Worm (Caenorhabditis elegans) whole organism, late embryonic: ENCODE results near the gene srxa-10.

Experiments
- C08G9.2 ChIP-seq: sonication (generic microtip); optimal IDR thresholded peaks from 2 replicates; lab custom pipeline; 2016; ENCODE audit warnings: mild to moderate bottlenecking, missing genetic modification characterization, moderate library complexity, missing compliant biosample characterization
- C38D4.7 ChIP-seq: fragments of 200-800 bp; sonication (Bioruptor generic); optimal IDR thresholded peaks from 2 replicates; lab custom pipeline; 2018; ENCODE audit warnings: mild to moderate bottlenecking, missing genetic modification characterization, moderate library complexity, missing compliant biosample characterization
- F13H6.1 ChIP-seq: sonication (generic microtip); optimal IDR thresholded peaks from 2 replicates; lab custom pipeline; 2016; ENCODE audit warnings: missing genetic modification characterization, missing compliant biosample characterization
- K02D7.2 ChIP-seq: sonication (generic microtip); optimal IDR thresholded peaks from 2 replicates; lab custom pipeline; 2017; ENCODE audit warnings: mild to moderate bottlenecking, missing genetic modification characterization, missing compliant biosample characterization
- T23F11.4 ChIP-seq: fragments of 200-800 bp; sonication (Bioruptor generic); optimal IDR thresholded peaks from 2 replicates; lab custom pipeline; 2018; ENCODE audit warnings: mild to moderate bottlenecking, missing genetic modification characterization, missing compliant biosample characterization
- Y22D7AL.16 ChIP-seq: sonication (generic microtip); optimal IDR thresholded peaks from 2 replicates; lab custom pipeline; 2016; ENCODE audit warnings: missing genetic modification characterization, missing compliant biosample characterization
- ahr-1 ChIP-seq: sonication (generic microtip); optimal IDR thresholded peaks from 2 replicates; lab custom pipeline; 2016; ENCODE audit warnings: missing genetic modification characterization, missing compliant biosample characterization
- ama-1 ChIP-seq: fragments of 150-350 bp; optimal IDR thresholded peaks from 2 replicates; lab custom pipeline; 2014
- ceh-14 ChIP-seq: sonication (generic microtip); optimal IDR thresholded peaks from 2 replicates; lab custom pipeline; 2016; ENCODE audit warnings: missing genotype, missing genetic modification characterization, missing compliant biosample characterization
- ceh-19 ChIP-seq: fragments of 200-800 bp; sonication (Bioruptor generic); optimal IDR thresholded peaks from 2 replicates; lab custom pipeline; 2018; ENCODE audit warnings: mild to moderate bottlenecking, missing genetic modification characterization, missing compliant biosample characterization
- ceh-2 ChIP-seq: sonication (generic microtip); optimal IDR thresholded peaks from 2 replicates; lab custom pipeline; 2016; ENCODE audit warnings: missing genotype, missing genetic modification characterization, missing compliant biosample characterization
- ceh-22 ChIP-seq: sonication (generic microtip); optimal IDR thresholded peaks from 2 replicates; lab custom pipeline; 2017; ENCODE audit warnings: missing biosample characterization, missing genetic modification characterization
- ceh-30 ChIP-seq: fragments of 150-350 bp; optimal IDR thresholded peaks from 2 replicates; lab custom pipeline; 2014; ENCODE audit warnings: missing biosample characterization, missing genetic modification characterization
- ceh-34 ChIP-seq: sonication (generic microtip); optimal IDR thresholded peaks from 2 replicates; lab custom pipeline; 2016; ENCODE audit warnings: mild to moderate bottlenecking, missing genetic modification characterization, missing compliant biosample characterization
- ceh-45 ChIP-seq: fragments of 200-800 bp; sonication (Bioruptor generic); IDR thresholded peaks from 2 replicates; pipeline ENCODE4 v1.3.6; 2022; ENCODE audit warnings: missing genetic modification reagents, missing genetic modification characterization, missing compliant biosample characterization
- ceh-48 ChIP-seq: sonication (generic microtip); optimal IDR thresholded peaks from 2 replicates; lab custom pipeline; 2016; ENCODE audit warnings: missing genetic modification characterization, inconsistent platforms, missing compliant biosample characterization
- ceh-6 ChIP-seq: fragments of 200-800 bp; sonication (Bioruptor generic); optimal IDR thresholded peaks from 2 replicates; lab custom pipeline; 2018; ENCODE audit warnings: mild to moderate bottlenecking, missing genetic modification characterization, missing compliant biosample characterization
- ceh-9 ChIP-seq: sonication (generic microtip); optimal IDR thresholded peaks from 2 replicates; lab custom pipeline; 2016; ENCODE audit warnings: mild to moderate bottlenecking, missing genetic modification characterization, inconsistent platforms, missing compliant biosample characterization
- che-1 ChIP-seq: sonication (generic microtip); optimal IDR thresholded peaks from 2 replicates; lab custom pipeline; 2016; ENCODE audit warnings: mild to moderate bottlenecking, missing genetic modification characterization, missing compliant biosample characterization
- dmd-4 ChIP-seq: sonication (generic microtip); optimal IDR thresholded peaks from 2 replicates; lab custom pipeline; 2016; ENCODE audit warnings: borderline replicate concordance, missing genetic modification characterization, missing compliant biosample characterization
- dve-1 ChIP-seq: sonication (generic microtip); optimal IDR thresholded peaks from 2 replicates; lab custom pipeline; 2017; ENCODE audit warnings: antibody characterized with exemption, mild to moderate bottlenecking, missing genetic modification characterization, missing compliant biosample characterization
- elt-2 ChIP-seq: sonication (generic microtip); optimal IDR thresholded peaks from 2 replicates; lab custom pipeline; 2016; ENCODE audit warnings: missing genetic modification reagents, missing genetic modification characterization, missing compliant biosample characterization
- elt-4 ChIP-seq: sonication (generic microtip); optimal IDR thresholded peaks from 2 replicates; lab custom pipeline; 2016; ENCODE audit warnings: missing genetic modification characterization, missing compliant biosample characterization
- ets-4 ChIP-seq: sonication (generic microtip); optimal IDR thresholded peaks from 2 replicates; lab custom pipeline; 2016; ENCODE audit warnings: missing genetic modification characterization, missing compliant biosample characterization
- eyg-1 ChIP-seq: sonication (generic microtip); optimal IDR thresholded peaks from 2 replicates; lab custom pipeline; 2016; ENCODE audit warnings: missing genotype, missing genetic modification characterization, missing compliant biosample characterization
- fax-1 ChIP-seq: sonication (generic microtip); optimal IDR thresholded peaks from 2 replicates; lab custom pipeline; 2016; ENCODE audit warnings: missing genotype, missing genetic modification characterization, missing compliant biosample characterization
- fkh-6 ChIP-seq: sonication (generic microtip); optimal IDR thresholded peaks from 2 replicates; lab custom pipeline; 2016; ENCODE audit warnings: missing genetic modification characterization, missing compliant biosample characterization
- gmeb-2 ChIP-seq: sonication (generic microtip); optimal IDR thresholded peaks from 2 replicates; lab custom pipeline; 2016; ENCODE audit warnings: missing genetic modification characterization, inconsistent platforms, missing compliant biosample characterization
- hlh-15 ChIP-seq: sonication (generic microtip); optimal IDR thresholded peaks from 2 replicates; lab custom pipeline; 2016; ENCODE audit warnings: missing genetic modification characterization, missing compliant biosample characterization
- hlh-30 ChIP-seq: sonication (generic microtip); optimal IDR thresholded peaks from 2 replicates; lab custom pipeline; 2017; ENCODE audit warnings: antibody characterized with exemption, missing genetic modification characterization, missing compliant biosample characterization; ENCODE audit not compliant: insufficient read depth
- hlh-8 ChIP-seq: sonication (generic microtip); optimal IDR thresholded peaks from 2 replicates; lab custom pipeline; 2016; ENCODE audit warnings: missing genotype, missing genetic modification characterization, missing compliant biosample characterization
- lim-6 ChIP-seq: sonication (generic microtip); optimal IDR thresholded peaks from 2 replicates; lab custom pipeline; 2016; ENCODE audit warnings: missing genetic modification characterization, missing compliant biosample characterization
- mec-3 ChIP-seq: sonication (generic microtip); optimal IDR thresholded peaks from 2 replicates; lab custom pipeline; 2016; ENCODE audit warnings: borderline replicate concordance, missing genetic modification characterization, missing compliant biosample characterization
- nfya-1 ChIP-seq: sonication (generic microtip); optimal IDR thresholded peaks from 2 replicates; lab custom pipeline; 2017; ENCODE audit warnings: missing genetic modification characterization, mild to moderate bottlenecking, missing compliant biosample characterization, antibody characterized with exemption, moderate library complexity
- nhr-11 ChIP-seq: fragments of 150-350 bp; optimal IDR thresholded peaks from 2 replicates; lab custom pipeline; 2014; ENCODE audit warnings: missing biosample characterization, missing genetic modification characterization
- nhr-232 ChIP-seq: sonication (generic microtip); optimal IDR thresholded peaks from 2 replicates; lab custom pipeline; 2016; ENCODE audit warnings: missing genetic modification characterization, missing compliant biosample characterization
- npax-4 ChIP-seq: sonication (generic microtip); optimal IDR thresholded peaks from 2 replicates; lab custom pipeline; 2016; ENCODE audit warnings: missing genetic modification characterization, missing compliant biosample characterization
- odd-2 ChIP-seq: sonication (generic microtip); optimal IDR thresholded peaks from 2 replicates; lab custom pipeline; 2017; ENCODE audit warnings: antibody characterized with exemption, mild to moderate bottlenecking, missing genetic modification characterization, missing compliant biosample characterization
- pat-9 ChIP-seq: fragments of 200-800 bp; sonication (Bioruptor generic); optimal IDR thresholded peaks from 2 replicates; lab custom pipeline; 2018; ENCODE audit warnings: mild to moderate bottlenecking, missing genetic modification characterization, moderate library complexity, missing compliant biosample characterization
- pax-1 ChIP-seq: fragments of 150-350 bp; optimal IDR thresholded peaks from 2 replicates; lab custom pipeline; 2014; ENCODE audit warnings: missing biosample characterization, missing genetic modification characterization
- pha-4 ChIP-seq: fragments of 150-350 bp; optimal IDR thresholded peaks from 2 replicates; lab custom pipeline; 2018; ENCODE audit warnings: missing biosample characterization, missing genetic modification reagents, missing genetic modification characterization
- pqm-1 ChIP-seq: sonication (generic microtip); optimal IDR thresholded peaks from 2 replicates; lab custom pipeline; 2016; ENCODE audit warnings: missing genetic modification characterization, missing compliant biosample characterization
- pros-1 ChIP-seq: fragments of 150-350 bp; optimal IDR thresholded peaks from 2 replicates; lab custom pipeline; 2014; ENCODE audit warnings: missing biosample characterization, missing genetic modification reagents, missing genetic modification characterization
- rnt-1 ChIP-seq: sonication (generic microtip); optimal IDR thresholded peaks from 2 replicates; lab custom pipeline; 2016; ENCODE audit warnings: missing genetic modification characterization, missing compliant biosample characterization
- sox-2 ChIP-seq: fragments of 200-800 bp; sonication (Bioruptor generic); IDR thresholded peaks from 2 replicates; pipeline ENCODE4 v1.3.6; 2022; ENCODE audit warnings: missing genetic modification reagents, missing genetic modification characterization, missing compliant biosample characterization
- sox-4 ChIP-seq: sonication (generic microtip); optimal IDR thresholded peaks from 2 replicates; lab custom pipeline; 2017; ENCODE audit warnings: mild to moderate bottlenecking, missing genetic modification characterization, inconsistent platforms, missing compliant biosample characterization
- tbx-2 ChIP-seq: sonication (generic microtip); optimal IDR thresholded peaks from 2 replicates; lab custom pipeline; 2016; ENCODE audit warnings: missing genetic modification characterization, missing compliant biosample characterization
- tbx-7 ChIP-seq: sonication (generic microtip); optimal IDR thresholded peaks from 2 replicates; lab custom pipeline; 2016; ENCODE audit warnings: missing genotype, missing genetic modification characterization, missing compliant biosample characterization
- unc-3 ChIP-seq, 2 experiments: fragments of 200-800 bp in 1 of 2; sonication (Bioruptor generic) in 1 of 2; sonication (generic microtip) in 1 of 2; conservative IDR thresholded peaks in 1 of 2; optimal IDR thresholded peaks in 1 of 2; 2 replicates each; pipeline versions ENCODE4 v1.3.6 to Lab custom; 2016 to 2022; ENCODE audit warnings: missing compliant biosample characterization in 2 of 2, missing genetic modification characterization in 2 of 2, missing genetic modification reagents in 1 of 2
- unc-42 ChIP-seq: sonication (generic microtip); optimal IDR thresholded peaks from 2 replicates; lab custom pipeline; 2016; ENCODE audit warnings: missing genotype, missing genetic modification characterization, missing compliant biosample characterization
- unc-55 ChIP-seq: sonication (generic microtip); optimal IDR thresholded peaks from 2 replicates; lab custom pipeline; 2017; ENCODE audit warnings: missing biosample characterization, missing genetic modification reagents, missing genetic modification characterization
- unc-86 ChIP-seq: sonication (generic microtip); optimal IDR thresholded peaks from 2 replicates; lab custom pipeline; 2016; ENCODE audit warnings: missing genetic modification characterization, missing compliant biosample characterization
- zip-5 ChIP-seq: sonication (generic microtip); optimal IDR thresholded peaks from 2 replicates; lab custom pipeline; 2016; ENCODE audit warnings: missing genetic modification characterization, missing compliant biosample characterization
- ztf-16 ChIP-seq: sonication (generic microtip); optimal IDR thresholded peaks from 2 replicates; lab custom pipeline; 2017; ENCODE audit warnings: missing genetic modification characterization, missing compliant biosample characterization

Gene srxa-10

DNA sequence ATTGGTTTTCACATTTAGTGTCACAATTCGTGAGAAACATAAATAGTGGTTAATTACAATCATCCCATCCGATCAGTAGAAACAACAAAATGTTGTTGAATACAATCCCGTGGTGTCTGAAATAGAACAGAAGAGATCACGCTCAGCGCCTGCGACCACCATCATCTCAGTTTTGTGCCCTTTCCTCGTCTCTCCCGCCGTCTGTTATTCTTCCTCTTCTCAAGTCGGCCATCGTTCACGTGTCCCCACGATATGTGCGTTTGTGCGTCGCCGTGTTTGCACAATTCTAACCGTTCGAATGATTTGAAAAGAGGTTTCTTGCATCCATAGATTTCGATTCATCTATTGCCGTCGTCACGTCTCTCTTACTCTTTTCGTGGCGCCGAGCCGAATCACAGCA lies 22.4 kb upstream of the srxa-10 start, which contains the start of gene panl-3:
Gene panl-3 (plus strand): TSS at position 294 of the 400 bp plus-strand sequence.
- TF ChIP-seq eyg-1: no peak
- TF ChIP-seq dmd-4 (tag; lab: Kevin White, UChicago): no peak
- no peak for TF ChIP-seq pqm-1 (tag; lab: Kevin White, UChicago)
- TF ChIP-seq pros-1 (tag; lab: Kevin White, UChicago): peak; percentile 40
- no peak for TF ChIP-seq unc-42 (tag; lab: Kevin White, UChicago)
- no peak for TF ChIP-seq ets-4 (tag; lab: Kevin White, UChicago)
- TF ChIP-seq tbx-7 (tag; lab: Kevin White, UChicago): no peak
- no peak for TF ChIP-seq ceh-6 (GFP tag; lab: Kevin White, UChicago)
- peak; percentile 94 for TF ChIP-seq hlh-30 (tag; lab: Kevin White, UChicago)
- TF ChIP-seq pax-1 (tag; lab: Kevin White, UChicago): no peak
- no peak for TF ChIP-seq fkh-6 (tag; lab: Kevin White, UChicago)
- TF ChIP-seq sox-4 (tag; lab: Kevin White, UChicago): no peak
- no peak for TF ChIP-seq fax-1 (tag; lab: Kevin White, UChicago)
- TF ChIP-seq lim-6 (tag; lab: Kevin White, UChicago): no peak
- no peak for TF ChIP-seq npax-4 (tag; lab: Kevin White, UChicago)
- TF ChIP-seq F13H6.1 (tag; lab: Kevin White, UChicago): no peak
- TF ChIP-seq ceh-34 (tag; lab: Kevin White, UChicago): peak; percentile 33
- TF ChIP-seq ama-1 (lab: Kevin White, UChicago): no peak
- no peak for TF ChIP-seq C38D4.7 (GFP tag; lab: Kevin White, UChicago)
- no peak for TF ChIP-seq che-1 (tag; lab: Kevin White, UChicago)
- no peak for TF ChIP-seq K02D7.2 (tag; lab: Kevin White, UChicago)
- TF ChIP-seq zip-5 (tag; lab: Kevin White, UChicago): no peak
- TF ChIP-seq ceh-14: no peak
- no peak for TF ChIP-seq ztf-16 (tag; lab: Kevin White, UChicago)
- no peak for TF ChIP-seq unc-86 (tag; lab: Kevin White, UChicago)
- TF ChIP-seq gmeb-2: no peak
- no peak for TF ChIP-seq T23F11.4 (GFP tag; lab: Kevin White, UChicago)
- TF ChIP-seq ceh-19 (GFP tag; lab: Kevin White, UChicago): no peak
- no peak for TF ChIP-seq hlh-8 (tag; lab: Kevin White, UChicago)
- TF ChIP-seq nfya-1 (tag; lab: Kevin White, UChicago): peak; percentile 16
- no peak for TF ChIP-seq Y22D7AL.16 (tag; lab: Kevin White, UChicago)
- no peak for TF ChIP-seq ceh-30 (tag; lab: Kevin White, UChicago)
- TF ChIP-seq tbx-2 (tag; lab: Kevin White, UChicago): peak; percentile 77
- no peak for TF ChIP-seq ceh-2 (tag; lab: Kevin White, UChicago)
- no peak for TF ChIP-seq ceh-48
- no peak for TF ChIP-seq nhr-11 (tag; lab: Kevin White, UChicago)
- TF ChIP-seq elt-4 (tag; lab: Kevin White, UChicago): no peak
- no peak for TF ChIP-seq elt-2
- no peak for TF ChIP-seq ceh-45 (GFP tag; lab: Robert Waterston, UW)
- TF ChIP-seq nhr-232 (tag; lab: Kevin White, UChicago): no peak
- no peak for TF ChIP-seq mec-3
- peak; percentile 32 for TF ChIP-seq C08G9.2 (tag; lab: Kevin White, UChicago)
- no peak for TF ChIP-seq pat-9 (tag; lab: Kevin White, UChicago)
- TF ChIP-seq sox-2 (GFP tag; lab: Robert Waterston, UW): no peak
- TF ChIP-seq unc-55 (GFP tag; lab: Kevin White, UChicago): no peak
- peak; percentile 14 for TF ChIP-seq rnt-1 (tag; lab: Kevin White, UChicago)
- no peak for TF ChIP-seq unc-3 (GFP tag; conservative IDR thresholded peaks at IDR 0.05; lab: Robert Waterston, UW)
- TF ChIP-seq unc-3 (tag; optimal IDR thresholded peaks at IDR 0.05; lab: Kevin White, UChicago): no peak
- no peak for TF ChIP-seq ceh-22 (tag; lab: Kevin White, UChicago)
- no peak for TF ChIP-seq odd-2 (tag; lab: Kevin White, UChicago)
- TF ChIP-seq dve-1 (tag; lab: Kevin White, UChicago): no peak
- TF ChIP-seq hlh-15 (tag; lab: Kevin White, UChicago): no peak
- TF ChIP-seq pha-4: no peak
- no peak for TF ChIP-seq ahr-1 (tag; lab: Kevin White, UChicago)
- TF ChIP-seq ceh-9 (tag; lab: Kevin White, UChicago): no peak
